Fruit fly (Drosophila melanogaster) Kc167 (cell line): ENCODE data around the gene Ptpmeg2.

Experiments
- Myc ChIP-seq: fragments of >200 bp; optimal IDR thresholded peaks from 2 replicates; lab custom pipeline; 2017; ENCODE audit warnings: missing external identifiers
- Sin3A ChIP-seq: fragments of >200 bp; optimal IDR thresholded peaks from 2 replicates; lab custom pipeline; 2018; ENCODE audit warnings: missing external identifiers
- h ChIP-seq: fragments of >200 bp; optimal IDR thresholded peaks from 3 replicates; lab custom pipeline; 2018; ENCODE audit warnings: missing external identifiers
- insv ChIP-seq: fragments of >200 bp; optimal IDR thresholded peaks from 3 replicates; lab custom pipeline; 2018; ENCODE audit warnings: missing external identifiers
- psq ChIP-seq: fragments of >200 bp; optimal IDR thresholded peaks from 2 replicates; lab custom pipeline; 2017; ENCODE audit warnings: missing external identifiers
- ttk ChIP-seq: sonication (Bioruptor generic); optimal IDR thresholded peaks from 2 replicates; lab custom pipeline; 2017; ENCODE audit warnings: missing external identifiers

DNA sequence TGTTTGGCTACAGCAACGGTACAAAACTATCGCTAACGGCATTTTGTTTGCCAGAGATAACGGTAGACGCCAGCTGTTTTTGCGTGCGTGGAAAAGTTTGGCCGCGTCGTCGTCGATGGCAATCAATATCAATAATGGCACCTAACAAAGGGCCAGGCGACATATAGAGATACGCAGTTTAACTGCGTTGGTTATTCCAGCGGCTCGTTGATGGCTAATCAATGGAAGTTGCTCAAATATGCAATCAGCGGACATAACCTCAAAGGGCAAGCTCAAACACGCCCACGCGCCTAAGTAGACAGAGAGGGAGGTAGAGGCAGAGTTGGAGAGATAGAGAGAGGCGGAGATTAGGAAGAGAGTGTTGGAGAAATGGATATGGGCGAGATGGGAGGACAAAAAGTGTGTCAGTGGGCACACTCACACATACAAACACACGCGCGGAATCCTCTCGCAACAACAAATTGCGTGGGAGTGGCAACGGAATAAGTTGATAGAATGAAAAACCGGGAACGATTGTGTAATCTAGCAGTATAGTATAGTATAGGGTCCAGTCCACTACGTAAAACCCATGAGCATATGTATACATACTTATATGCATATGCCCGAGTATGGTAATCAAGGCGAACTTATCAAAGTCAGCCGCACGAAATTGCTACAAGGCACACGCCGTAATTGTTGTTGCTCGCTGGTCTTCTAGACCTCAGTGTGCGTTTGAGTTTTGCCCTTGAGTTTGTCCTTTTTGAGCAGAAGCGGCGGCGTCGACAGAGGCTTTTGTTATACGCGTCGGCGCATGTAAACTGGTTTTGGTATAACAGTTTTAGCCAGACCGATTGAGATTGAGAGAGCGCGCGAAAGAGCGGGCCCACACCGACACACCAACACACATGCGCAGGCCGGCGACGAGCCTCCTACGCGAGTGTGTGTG, 59.5 kb downstream of the Ptpmeg2 start:
- TF ChIP-seq psq (lab: Kevin White, UChicago) (no peak), ttk (lab: Kevin White, UChicago) (no peak), insv (no peak), h (lab: Kevin White, UChicago) (no peak), Sin3A (lab: Kevin White, UChicago) (no peak), Myc (lab: Kevin White, UChicago) (no peak)
